Worm (Caenorhabditis elegans) whole organism, L3 larva: Measurements from ENCODE around the gene sec-31.

Experiments used
- elt-1 ChIP-seq: fragments of 150-350 bp; optimal IDR thresholded peaks from 2 replicates; lab custom pipeline; 2014; ENCODE audit warnings: missing biosample characterization, missing genetic modification characterization
- lsy-12 ChIP-seq: sonication (generic microtip); optimal IDR thresholded peaks from 2 replicates; lab custom pipeline; 2016; ENCODE audit warnings: mild to moderate bottlenecking, missing genetic modification characterization, missing compliant biosample characterization
- sea-2 ChIP-seq: fragments of 150-350 bp; sonication (generic microtip); optimal IDR thresholded peaks from 4 replicates; lab custom pipeline; 2014; ENCODE audit warnings: missing biosample characterization, missing genetic modification reagents, missing genetic modification characterization

- TF ChIP-seq elt-1 (tag; lab: Kevin White, UChicago) (no peak), sea-2 (no peak), lsy-12 (tag; lab: Kevin White, UChicago) (no peak)
Observed at ce11 chrIV:11414920-11415319, 43.3 kb upstream of the sec-31 start, which contains the start of gene F22B3.10.
